Fruit fly (Drosophila melanogaster): ENCODE results near the gene Nepl6.

The Nepl6 gene

DNA sequence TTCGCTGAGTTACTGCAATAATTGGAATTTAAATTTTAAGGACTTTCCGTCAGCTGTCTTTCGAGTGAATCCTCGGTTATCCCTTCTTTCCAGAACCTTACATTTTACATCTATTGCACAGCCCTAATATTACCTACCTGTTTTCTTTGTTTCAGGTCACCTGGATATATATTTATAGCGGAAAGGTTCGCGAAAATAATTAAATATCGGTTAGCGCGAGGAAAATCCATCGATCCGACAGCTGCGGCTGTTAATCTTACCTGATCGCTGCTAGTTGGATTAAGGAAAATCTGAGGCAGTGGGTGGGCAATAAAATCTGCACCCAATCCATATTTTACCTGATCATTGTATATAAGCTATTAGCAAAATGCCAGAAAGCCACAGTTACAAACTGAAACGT, 12.2 kb downstream of the Nepl6 start:
- TF ChIP-seq usp (GFP tag; optimal IDR thresholded peaks at IDR 0.05) (no peak), pan (optimal IDR thresholded peaks at IDR 0.05) (no peak), Dll (optimal IDR thresholded peaks at IDR 0.05) (no peak), EcR (GFP tag; optimal IDR thresholded peaks at IDR 0.05) (no peak), CG8478 (optimal IDR thresholded peaks at IDR 0.05) (no peak), psq (optimal IDR thresholded peaks at IDR 0.05) (no peak)

DNA sequence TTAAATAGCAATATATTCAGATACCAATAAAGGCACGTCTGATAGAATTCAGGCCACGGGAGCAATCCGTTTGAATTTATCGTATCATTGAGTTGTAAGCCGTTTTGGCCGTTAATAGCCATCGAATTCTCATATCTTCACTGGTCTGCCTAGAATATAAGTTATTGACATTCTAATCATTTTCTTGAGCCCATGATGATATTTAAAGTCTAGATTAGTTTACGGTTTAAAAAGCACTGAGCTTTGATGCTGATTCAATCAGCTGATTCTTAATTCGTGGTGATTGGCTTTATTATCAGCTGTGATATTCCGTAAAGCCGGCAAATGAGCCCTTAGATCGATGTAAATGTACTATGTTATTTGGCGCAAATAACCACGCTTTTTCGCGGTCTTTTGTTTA, 13.2 kb downstream of the Nepl6 start, which contains the start of gene slam:
TSS of gene slam (plus strand) at position 301 of the 400 bp plus-strand sequence.
- TF ChIP-seq psq (optimal IDR thresholded peaks at IDR 0.05): no peak
- TF ChIP-seq CG8478 (optimal IDR thresholded peaks at IDR 0.05): no peak
- no peak for TF ChIP-seq Dll (optimal IDR thresholded peaks at IDR 0.05)
- TF ChIP-seq usp (GFP tag; optimal IDR thresholded peaks at IDR 0.05): no peak

DNA sequence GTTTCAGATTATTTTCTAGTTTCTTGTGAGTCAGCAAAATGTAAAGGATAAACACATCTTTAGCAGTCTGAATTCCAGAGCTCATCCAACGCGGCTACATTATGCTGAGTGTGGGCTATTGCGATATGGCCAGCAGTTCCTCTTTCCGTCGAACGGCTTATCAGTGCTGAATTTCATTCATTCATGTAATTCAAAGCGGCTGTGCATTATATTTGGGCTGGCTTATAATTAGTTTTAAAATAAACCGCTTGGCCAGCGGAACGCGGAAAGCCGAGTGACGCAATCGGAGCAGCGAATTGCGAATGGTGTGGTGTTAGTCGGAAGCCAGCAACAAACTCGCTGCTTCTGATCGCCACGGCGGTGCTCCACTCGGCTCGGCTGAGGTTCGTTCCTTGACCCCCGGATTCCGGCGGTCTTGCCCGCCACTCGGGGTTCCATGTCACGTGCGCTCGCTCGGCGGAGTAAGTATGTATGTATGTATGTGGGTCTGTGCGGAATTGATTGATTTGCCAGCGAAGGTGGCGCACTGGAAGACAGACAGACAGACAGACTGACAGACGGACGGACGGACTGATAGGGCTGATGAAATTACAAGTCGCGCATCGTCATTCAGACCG, 14.2 kb downstream of the Nepl6 start:
- TF ChIP-seq usp (GFP tag; optimal IDR thresholded peaks at IDR 0.05) (no peak), Dll (optimal IDR thresholded peaks at IDR 0.05) (no peak), pan (optimal IDR thresholded peaks at IDR 0.05) (no peak), EcR (GFP tag; optimal IDR thresholded peaks at IDR 0.05) (no peak), psq (optimal IDR thresholded peaks at IDR 0.05) (no peak), CG8478 (optimal IDR thresholded peaks at IDR 0.05) (no peak)

DNA sequence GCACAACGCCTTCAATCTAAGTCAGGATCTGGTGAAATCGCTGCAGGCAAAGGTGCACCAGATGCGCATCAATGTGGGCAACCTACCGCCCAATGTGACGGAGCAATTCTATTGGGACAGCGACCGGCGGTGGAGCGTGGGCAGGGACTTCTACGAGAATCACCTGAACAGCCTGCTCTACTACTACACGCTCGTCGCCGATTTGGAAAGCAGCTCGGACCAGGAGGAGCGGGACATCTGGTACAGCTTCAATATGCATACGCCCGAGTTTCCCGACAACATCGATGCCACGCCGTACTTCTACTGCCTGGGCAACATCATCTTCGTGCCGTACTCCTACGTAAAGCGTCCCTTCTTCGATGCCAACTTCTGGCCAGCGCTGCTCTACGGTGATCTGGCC, 16.0 kb downstream of the Nepl6 start:
- TF ChIP-seq EcR (GFP tag; optimal IDR thresholded peaks at IDR 0.05): no peak
- TF ChIP-seq usp (GFP tag; optimal IDR thresholded peaks at IDR 0.05): no peak
- TF ChIP-seq psq (optimal IDR thresholded peaks at IDR 0.05): no peak
- no peak for TF ChIP-seq Dll (optimal IDR thresholded peaks at IDR 0.05)
- TF ChIP-seq CG8478 (optimal IDR thresholded peaks at IDR 0.05): no peak
- no peak for TF ChIP-seq pan (optimal IDR thresholded peaks at IDR 0.05)

DNA sequence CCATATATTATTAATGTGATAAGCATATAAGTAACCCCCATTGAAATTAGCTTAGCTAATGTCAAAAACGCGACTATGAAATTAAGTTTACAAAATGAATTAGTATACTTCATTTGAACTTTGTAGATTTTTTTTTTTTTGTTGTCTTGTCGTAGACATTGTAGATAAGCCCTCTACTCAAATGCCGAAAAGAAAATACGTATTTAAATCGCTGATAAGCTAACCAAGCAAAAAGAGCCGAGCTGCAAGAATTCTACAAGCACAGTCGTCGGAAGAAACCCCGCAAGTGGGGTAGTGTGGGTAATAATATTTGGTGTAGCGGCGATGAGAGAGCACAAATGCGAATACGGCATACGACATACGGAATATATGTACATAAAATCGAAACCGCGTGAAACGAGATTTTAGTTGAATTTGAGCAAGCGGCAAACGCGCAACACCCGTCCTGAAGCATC, 17.8 kb downstream of the Nepl6 start, which contains the start of gene Nepl4:
TSS of gene Nepl4 (plus strand) at position 405 of the 455 bp plus-strand sequence.
- TF ChIP-seq psq (optimal IDR thresholded peaks at IDR 0.05): no peak
- no peak for TF ChIP-seq usp (GFP tag; optimal IDR thresholded peaks at IDR 0.05)
- TF ChIP-seq Dll (optimal IDR thresholded peaks at IDR 0.05): no peak
- TF ChIP-seq pan (optimal IDR thresholded peaks at IDR 0.05): no peak
- TF ChIP-seq CG8478 (optimal IDR thresholded peaks at IDR 0.05): no peak
- no peak for TF ChIP-seq EcR (GFP tag; optimal IDR thresholded peaks at IDR 0.05)

DNA sequence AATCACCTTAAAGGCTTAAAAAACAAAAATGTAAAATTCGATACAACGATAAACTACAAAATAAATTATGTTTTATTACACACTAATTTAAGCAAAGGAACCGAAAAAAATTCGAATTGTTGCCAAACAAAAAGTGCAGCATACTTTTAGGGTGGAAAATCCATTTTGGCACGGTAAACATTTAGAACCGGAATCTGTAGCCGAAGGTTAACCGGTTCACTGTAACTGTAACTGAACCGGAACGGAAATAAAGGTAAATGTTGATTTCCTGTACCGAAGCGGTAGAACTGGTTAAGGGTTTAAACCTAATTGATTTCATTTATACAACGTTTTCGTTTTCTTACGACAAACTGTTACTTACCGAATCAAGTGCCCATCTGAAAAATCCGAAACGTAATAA, 18.4 kb downstream of the Nepl6 start:
- TF ChIP-seq pan (optimal IDR thresholded peaks at IDR 0.05): no peak
- TF ChIP-seq usp (GFP tag; optimal IDR thresholded peaks at IDR 0.05): no peak
- no peak for TF ChIP-seq EcR (GFP tag; optimal IDR thresholded peaks at IDR 0.05)
- TF ChIP-seq psq (optimal IDR thresholded peaks at IDR 0.05): no peak
- TF ChIP-seq Dll (optimal IDR thresholded peaks at IDR 0.05): no peak
- no peak for TF ChIP-seq CG8478 (optimal IDR thresholded peaks at IDR 0.05)

DNA sequence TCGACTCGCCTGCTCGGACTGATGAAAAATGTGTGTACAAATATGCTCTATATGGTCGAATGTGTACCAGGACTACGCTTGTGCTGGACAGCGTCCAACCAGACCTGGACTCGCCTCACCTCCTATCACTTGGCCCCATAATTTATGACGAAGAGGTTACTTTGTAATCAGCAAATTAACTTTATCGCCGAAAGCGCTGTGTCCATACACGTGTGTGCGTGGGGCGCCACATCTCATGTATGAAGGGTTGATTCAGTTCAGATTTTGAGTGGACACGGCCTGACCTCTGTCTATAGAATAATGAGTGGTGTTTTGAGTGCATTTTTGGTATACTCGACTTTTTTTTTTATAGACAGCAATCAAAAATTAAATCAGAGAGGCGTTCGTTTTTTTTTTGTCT, 25.3 kb downstream of the Nepl6 start:
- TF ChIP-seq pan (optimal IDR thresholded peaks at IDR 0.05): no peak
- TF ChIP-seq usp (GFP tag; optimal IDR thresholded peaks at IDR 0.05): no peak
- TF ChIP-seq EcR (GFP tag; optimal IDR thresholded peaks at IDR 0.05): no peak
- TF ChIP-seq CG8478 (optimal IDR thresholded peaks at IDR 0.05): no peak

DNA sequence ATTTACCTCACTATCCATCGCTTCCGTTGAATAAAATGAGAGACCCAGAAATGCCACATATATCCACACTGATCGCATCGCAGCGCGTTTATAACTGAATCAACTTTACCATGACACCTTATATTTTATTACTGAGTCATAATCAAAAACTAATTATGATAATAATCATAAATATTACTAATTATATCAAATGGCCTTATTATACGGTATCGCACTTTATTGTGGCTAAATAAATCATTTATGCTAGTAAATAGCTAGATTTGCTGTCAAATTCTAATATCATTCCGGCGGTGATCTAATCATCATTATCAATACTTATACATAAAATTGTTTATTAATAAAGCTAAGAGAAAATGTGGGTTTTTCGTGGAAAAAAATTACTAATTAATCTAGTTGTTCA, 27.1 kb downstream of the Nepl6 start, which contains the start of gene CG9500:
TSS of gene CG9500 (minus strand) at position 101 of the 400 bp plus-strand sequence.
- TF ChIP-seq psq (optimal IDR thresholded peaks at IDR 0.05): no peak
- TF ChIP-seq CG8478 (optimal IDR thresholded peaks at IDR 0.05): no peak
- no peak for TF ChIP-seq pan (optimal IDR thresholded peaks at IDR 0.05)
- no peak for TF ChIP-seq EcR (GFP tag; optimal IDR thresholded peaks at IDR 0.05)
- no peak for TF ChIP-seq usp (GFP tag; optimal IDR thresholded peaks at IDR 0.05)
- no peak for TF ChIP-seq Dll (optimal IDR thresholded peaks at IDR 0.05)

DNA sequence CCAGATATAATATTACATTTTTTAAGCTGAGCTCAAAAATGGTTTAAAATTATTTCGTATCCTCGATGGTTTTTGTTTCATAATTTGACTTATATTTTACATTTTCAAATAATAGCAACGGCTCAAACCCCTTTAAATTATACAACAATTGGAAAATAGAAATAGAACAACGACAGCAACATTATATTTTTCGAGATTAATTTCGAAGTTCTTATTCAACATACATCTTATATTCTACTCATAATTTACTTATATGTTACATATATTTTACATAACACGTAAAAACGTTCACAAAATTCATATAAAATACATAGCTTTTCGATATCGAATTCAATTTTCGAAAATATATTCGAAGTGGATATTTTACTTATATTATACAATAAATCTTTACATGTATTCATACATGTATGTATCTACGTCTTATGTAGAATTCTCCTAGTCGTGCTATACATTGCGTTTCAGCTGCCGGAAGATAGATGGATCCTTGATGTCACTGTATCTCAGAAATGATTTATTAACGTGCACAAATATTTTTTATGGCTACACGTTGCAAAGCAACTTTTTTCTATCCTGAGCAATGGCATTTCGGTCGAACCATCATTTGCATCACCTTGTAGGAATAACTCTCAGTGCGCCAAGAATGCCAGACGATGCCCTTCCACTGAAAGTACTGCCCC, 28.5 kb downstream of the Nepl6 start:
- TF ChIP-seq psq (optimal IDR thresholded peaks at IDR 0.05): no peak
- TF ChIP-seq CG8478 (optimal IDR thresholded peaks at IDR 0.05): no peak
- no peak for TF ChIP-seq Dll (optimal IDR thresholded peaks at IDR 0.05)
- no peak for TF ChIP-seq EcR (GFP tag; optimal IDR thresholded peaks at IDR 0.05)
- no peak for TF ChIP-seq usp (GFP tag; optimal IDR thresholded peaks at IDR 0.05)
- no peak for TF ChIP-seq pan (optimal IDR thresholded peaks at IDR 0.05)

DNA sequence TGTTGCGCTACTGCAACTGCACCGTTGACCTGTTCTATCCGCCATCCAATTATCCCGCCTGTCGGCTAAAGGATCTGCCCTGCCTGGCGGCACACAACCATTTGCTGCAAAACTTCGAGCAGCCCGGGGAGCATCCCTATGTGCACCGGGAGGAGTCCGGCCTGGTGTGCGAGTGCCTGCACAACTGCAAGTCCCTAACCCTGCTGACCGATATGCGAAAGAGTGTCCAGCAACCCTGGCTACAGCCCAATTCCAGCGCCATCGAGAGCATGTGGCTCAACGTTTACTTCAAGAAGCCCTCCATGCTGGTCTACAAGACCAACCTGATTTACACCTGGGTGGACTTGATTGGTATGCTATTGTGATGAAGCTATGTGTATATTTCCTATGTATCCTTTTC, 29.2 kb downstream of the Nepl6 start:
- TF ChIP-seq CG8478 (optimal IDR thresholded peaks at IDR 0.05) (no peak), pan (optimal IDR thresholded peaks at IDR 0.05) (no peak), psq (optimal IDR thresholded peaks at IDR 0.05) (no peak), EcR (GFP tag; optimal IDR thresholded peaks at IDR 0.05) (no peak), Dll (optimal IDR thresholded peaks at IDR 0.05) (no peak), usp (GFP tag; optimal IDR thresholded peaks at IDR 0.05) (no peak)

DNA sequence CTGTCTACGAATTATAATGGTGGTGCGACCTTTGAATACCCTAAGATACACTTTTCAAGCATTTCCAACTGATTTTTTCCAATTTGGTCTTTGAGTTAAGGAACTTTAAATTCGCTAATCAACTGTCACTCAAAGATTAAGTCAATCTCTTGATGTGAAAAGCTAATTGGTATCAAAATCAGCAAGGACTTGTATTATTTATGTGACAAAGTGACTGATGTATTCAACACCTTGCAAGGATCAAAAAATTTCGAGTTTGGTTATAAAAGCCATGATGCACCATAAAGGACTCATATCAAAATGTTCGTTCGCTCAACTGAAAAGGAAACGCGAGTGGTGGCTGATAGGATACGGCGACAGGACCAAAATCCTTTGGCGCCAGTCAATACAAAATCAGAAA, 30.7 kb downstream of the Nepl6 start, which contains the start of gene ppk14:
TSS of gene ppk14 (plus strand) at position 301 of the 400 bp plus-strand sequence.
- no peak for TF ChIP-seq psq (optimal IDR thresholded peaks at IDR 0.05)
- no peak for TF ChIP-seq pan (optimal IDR thresholded peaks at IDR 0.05)
- TF ChIP-seq Dll (optimal IDR thresholded peaks at IDR 0.05): no peak
- no peak for TF ChIP-seq CG8478 (optimal IDR thresholded peaks at IDR 0.05)
- TF ChIP-seq EcR (GFP tag; optimal IDR thresholded peaks at IDR 0.05): no peak

DNA sequence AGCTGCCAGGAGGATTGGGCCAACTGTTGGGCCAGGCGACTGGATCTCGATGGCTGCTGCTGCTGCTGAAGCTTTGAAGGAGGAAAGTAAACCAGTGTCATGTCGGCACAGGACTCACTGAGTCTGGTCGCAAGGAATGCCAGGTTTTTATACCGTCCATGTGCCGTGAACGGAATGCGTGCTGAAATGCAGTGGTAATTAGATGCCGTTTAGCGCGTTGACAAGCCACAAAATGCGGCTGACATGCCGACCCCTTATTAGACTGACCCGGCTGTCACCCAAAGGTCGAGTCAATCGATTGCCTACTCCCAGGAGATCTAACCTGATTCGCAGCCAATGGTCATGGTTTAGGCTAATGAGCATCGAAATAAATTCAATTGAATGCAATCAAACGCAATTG, 31.1 kb downstream of the Nepl6 start, which contains the start of gene ppk7:
TSS of gene ppk7 (minus strand) at position 101 of the 400 bp plus-strand sequence.
- TF ChIP-seq usp (GFP tag; optimal IDR thresholded peaks at IDR 0.05): no peak
- no peak for TF ChIP-seq psq (optimal IDR thresholded peaks at IDR 0.05)
- no peak for TF ChIP-seq Dll (optimal IDR thresholded peaks at IDR 0.05)
- no peak for TF ChIP-seq CG8478 (optimal IDR thresholded peaks at IDR 0.05)
- no peak for TF ChIP-seq EcR (GFP tag; optimal IDR thresholded peaks at IDR 0.05)
- no peak for TF ChIP-seq pan (optimal IDR thresholded peaks at IDR 0.05)

All from whole organism.